Worm (Caenorhabditis elegans): ENCODE data around the gene srg-17.
"Not testable (repeated sequence)": the region's sequence is repeated elsewhere in the genome, so short reads cannot be mapped to it uniquely, and the experiment has no call there.

DNA sequence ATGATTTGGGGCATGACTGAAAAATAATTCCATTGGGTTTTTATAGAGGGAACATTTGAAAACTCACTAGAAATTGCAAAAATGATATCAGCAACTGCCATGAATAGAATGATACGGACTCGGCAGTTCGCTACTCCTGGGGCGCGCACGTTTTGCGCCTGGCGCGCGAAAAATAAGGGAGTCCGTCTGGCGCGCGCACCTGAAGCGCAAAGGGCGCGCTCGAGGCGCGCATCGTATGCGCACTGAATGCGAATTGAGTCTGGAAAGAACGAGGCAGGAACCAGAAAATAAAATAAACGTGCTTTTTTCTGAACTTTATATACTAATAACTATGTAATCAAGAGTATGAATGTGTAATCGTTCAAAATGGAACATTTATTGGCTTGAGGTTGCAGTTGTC, 32.3 kb upstream of the srg-17 start, which contains the start of gene Y57A10C.10:
- TF ChIP-seq nhr-11 (tag; optimal IDR thresholded peaks at IDR 0.05); nhr-129 (tag; optimal IDR thresholded peaks at IDR 0.05); ztf-4 (tag; optimal IDR thresholded peaks at IDR 0.05); unc-62 (GFP tag; optimal IDR thresholded peaks at IDR 0.05); lin-13 (GFP tag; optimal IDR thresholded peaks at IDR 0.05); unc-39 (tag; optimal IDR thresholded peaks at IDR 0.05); aly-2 (tag; optimal IDR thresholded peaks at IDR 0.05); ceh-16 (tag; optimal IDR thresholded peaks at IDR 0.05); elt-1 (tag; optimal IDR thresholded peaks at IDR 0.05); nhr-237 (tag; optimal IDR thresholded peaks at IDR 0.05): not testable (repeated sequence)

Data from whole organism, L2 larva.